Fruit fly (Drosophila melanogaster) whole organism, embryonic: ENCODE data around the gene rdog.

Experiments
- Atf-2 ChIP-seq: fragments of 200-800 bp; sonication (Bioruptor generic); optimal IDR thresholded peaks from 2 replicates; lab custom pipeline; 2016; ENCODE audit warnings: missing biosample characterization, missing genetic modification characterization
- Awh ChIP-seq: fragments of 200-800 bp; sonication (Bioruptor generic); IDR thresholded peaks from 2 replicates; pipeline ENCODE4, ENCODE4 v1.3.6; 2022; ENCODE audit warnings: missing biosample characterization, missing genetic modification characterization
- CG10959 ChIP-seq: fragments of 200-800 bp; sonication (Bioruptor generic); IDR thresholded peaks from 2 replicates; pipeline ENCODE4 v1.3.6; 2022; ENCODE audit warnings: missing biosample characterization, missing genetic modification characterization
- CG10979 ChIP-seq: fragments of 200-800 bp; sonication (Bioruptor generic); optimal IDR thresholded peaks from 2 replicates; lab custom pipeline; 2018; ENCODE audit warnings: missing biosample characterization, mild to moderate bottlenecking, missing genetic modification characterization, moderate library complexity
- CG11093 ChIP-seq: fragments of 200-800 bp; sonication (Bioruptor generic); IDR thresholded peaks from 3 replicates; pipeline ENCODE4 v1.3.6; 2022; ENCODE audit warnings: missing biosample characterization, missing genetic modification characterization
- CG12769 ChIP-seq: fragments of 200-800 bp; sonication (Bioruptor generic); optimal IDR thresholded peaks from 2 replicates; lab custom pipeline; 2019; ENCODE audit warnings: missing biosample characterization, mild to moderate bottlenecking, missing genetic modification characterization, moderate library complexity
- CG1603 ChIP-seq: fragments of 200-800 bp; sonication (Bioruptor generic); optimal IDR thresholded peaks from 2 replicates; lab custom pipeline; 2019; ENCODE audit warnings: missing biosample characterization, mild to moderate bottlenecking, missing genetic modification characterization, moderate library complexity
- CG16813 ChIP-seq: fragments of 200-800 bp; sonication (Bioruptor generic); IDR thresholded peaks from 3 replicates; pipeline ENCODE4 v1.3.6; 2022; ENCODE audit warnings: missing biosample characterization, missing genetic modification characterization; ENCODE audit not compliant: partially characterized antibody
- CG17186 ChIP-seq: fragments of 200-800 bp; sonication (Bioruptor generic); optimal IDR thresholded peaks from 3 replicates; lab custom pipeline; 2017; ENCODE audit warnings: missing biosample characterization, missing genetic modification reagents, missing genetic modification characterization
- CG17385 ChIP-seq: fragments of 200-800 bp; sonication (Bioruptor generic); optimal IDR thresholded peaks from 3 replicates; lab custom pipeline; 2018; ENCODE audit warnings: missing biosample characterization, mild to moderate bottlenecking, missing genetic modification characterization
- CG17568 ChIP-seq: fragments of 200-800 bp; sonication (Bioruptor generic); optimal IDR thresholded peaks from 2 replicates; lab custom pipeline; 2018; ENCODE audit warnings: missing biosample characterization, mild to moderate bottlenecking, missing genetic modification characterization, moderate library complexity
- CG17802 ChIP-seq: fragments of 200-800 bp; sonication (Bioruptor generic); optimal IDR thresholded peaks from 2 replicates; lab custom pipeline; 2018; ENCODE audit warnings: missing biosample characterization, mild to moderate bottlenecking, missing genetic modification characterization, moderate library complexity
- CG18262 ChIP-seq: fragments of 200-800 bp; optimal IDR thresholded peaks from 3 replicates; lab custom pipeline; 2019; ENCODE audit warnings: missing biosample characterization, mild to moderate bottlenecking, missing genetic modification characterization, moderate library complexity
- CG2202 ChIP-seq: fragments of 200-800 bp; sonication (Bioruptor generic); optimal IDR thresholded peaks from 2 replicates; lab custom pipeline; 2018; ENCODE audit warnings: missing biosample characterization, mild to moderate bottlenecking, missing genetic modification characterization
- CG2712 ChIP-seq: fragments of 200-800 bp; optimal IDR thresholded peaks from 3 replicates; lab custom pipeline; 2019; ENCODE audit warnings: missing biosample characterization, mild to moderate bottlenecking, missing genetic modification characterization, moderate library complexity
- CG31388 ChIP-seq: fragments of 200-800 bp; sonication (Bioruptor generic); optimal IDR thresholded peaks from 2 replicates; lab custom pipeline; 2016; ENCODE audit warnings: missing biosample characterization, missing genetic modification characterization
- CG31441 ChIP-seq: fragments of 200-800 bp; sonication (Bioruptor generic); IDR thresholded peaks from 2 replicates; pipeline ENCODE4 v1.3.6; 2022; ENCODE audit warnings: missing biosample characterization, missing genetic modification characterization
- CG3838 ChIP-seq: fragments of 200-800 bp; sonication (Bioruptor generic); optimal IDR thresholded peaks from 3 replicates; lab custom pipeline; 2016; ENCODE audit warnings: missing biosample characterization, missing genetic modification characterization
- CG4617 ChIP-seq: fragments of 200-800 bp; sonication (Bioruptor generic); optimal IDR thresholded peaks from 3 replicates; lab custom pipeline; 2016; ENCODE audit warnings: missing biosample characterization, missing genetic modification characterization, borderline replicate concordance
- CG4854 ChIP-seq: fragments of 200-800 bp; sonication (Bioruptor generic); optimal IDR thresholded peaks from 2 replicates; lab custom pipeline; 2016; ENCODE audit warnings: missing biosample characterization, missing genetic modification characterization, inconsistent platforms
- CrebB ChIP-seq: fragments of 200-800 bp; sonication (Bioruptor generic); optimal IDR thresholded peaks from 3 replicates; lab custom pipeline; 2018; ENCODE audit warnings: missing biosample characterization, mild to moderate bottlenecking, missing genetic modification characterization
- Hr78 ChIP-seq, 2 experiments: fragments of 200-800 bp in 1 of 2; fragments of >200 bp in 1 of 2; sonication (Bioruptor generic) in 1 of 2; optimal IDR thresholded peaks; 2 replicates each; lab custom pipeline; 2017 to 2019; ENCODE audit warnings: missing biosample characterization in 2 of 2, missing genetic modification characterization in 2 of 2, mild to moderate bottlenecking in 1 of 2, moderate library complexity in 1 of 2
- Oli ChIP-seq: fragments of 200-800 bp; sonication (Bioruptor generic); optimal IDR thresholded peaks from 2 replicates; lab custom pipeline; 2018; ENCODE audit warnings: missing biosample characterization, mild to moderate bottlenecking, missing genetic modification characterization, moderate library complexity
- Sox100B ChIP-seq: fragments of 200-800 bp; sonication (Bioruptor generic); optimal IDR thresholded peaks from 3 replicates; lab custom pipeline; 2018; ENCODE audit warnings: missing biosample characterization, mild to moderate bottlenecking, missing genetic modification characterization
- ap ChIP-seq: fragments of 200-800 bp; sonication (Bioruptor generic); IDR thresholded peaks from 2 replicates; pipeline ENCODE4 v1.3.6; 2022; ENCODE audit warnings: missing biosample characterization, missing genetic modification characterization
- ato ChIP-seq: fragments of 200-800 bp; sonication (Bioruptor generic); IDR thresholded peaks from 2 replicates; pipeline ENCODE4 v1.3.6; 2022; ENCODE audit warnings: missing biosample characterization, missing genetic modification characterization; ENCODE audit not compliant: partially characterized antibody
- bsh ChIP-seq, 2 experiments: fragments of 200-800 bp; sonication (Bioruptor generic); optimal IDR thresholded peaks; 2 replicates each; lab custom pipeline; 2017 to 2018; ENCODE audit warnings: mild to moderate bottlenecking in 2 of 2, missing biosample characterization in 2 of 2, missing genetic modification characterization in 2 of 2, moderate library complexity in 1 of 2
- crol ChIP-seq: fragments of 200-800 bp; sonication (Bioruptor generic); IDR thresholded peaks from 2 replicates; pipeline ENCODE4 v1.3.6; 2022; ENCODE audit warnings: missing biosample characterization, missing genetic modification characterization
- da ChIP-seq: fragments of 200-800 bp; sonication (Bioruptor generic); optimal IDR thresholded peaks from 2 replicates; lab custom pipeline; 2016; ENCODE audit warnings: missing biosample characterization, missing genetic modification characterization
- dmrt99B ChIP-seq: fragments of 200-800 bp; sonication (Bioruptor generic); optimal IDR thresholded peaks from 2 replicates; lab custom pipeline; 2018; ENCODE audit warnings: missing biosample characterization, mild to moderate bottlenecking, missing genetic modification characterization, moderate library complexity
- en ChIP-seq: fragments of 200-800 bp; sonication (Bioruptor generic); optimal IDR thresholded peaks from 2 replicates; lab custom pipeline; 2016; ENCODE audit warnings: missing biosample characterization, missing genetic modification characterization
- fd64A ChIP-seq: fragments of 200-800 bp; sonication (Bioruptor generic); optimal IDR thresholded peaks from 3 replicates; lab custom pipeline; 2018; ENCODE audit warnings: missing biosample characterization, mild to moderate bottlenecking, missing genetic modification characterization
- gce ChIP-seq: fragments of 200-800 bp; sonication (Bioruptor generic); IDR thresholded peaks from 3 replicates; pipeline ENCODE4 v1.3.6; 2022; ENCODE audit warnings: missing biosample characterization, missing genetic modification characterization
- h ChIP-seq: fragments of >200 bp; optimal IDR thresholded peaks from 2 replicates; lab custom pipeline; 2017
- kay ChIP-seq: fragments of 200-800 bp; sonication (Bioruptor generic); optimal IDR thresholded peaks from 2 replicates; lab custom pipeline; 2016; ENCODE audit warnings: missing biosample characterization, missing genetic modification characterization
- kni ChIP-seq: fragments of 200-800 bp; sonication (Bioruptor generic); optimal IDR thresholded peaks from 3 replicates; lab custom pipeline; 2017; ENCODE audit warnings: mild to moderate bottlenecking, missing biosample characterization, missing genetic modification reagents, missing genetic modification characterization
- nau ChIP-seq: fragments of 200-800 bp; sonication (Bioruptor generic); optimal IDR thresholded peaks from 3 replicates; lab custom pipeline; 2017; ENCODE audit warnings: missing biosample characterization, mild to moderate bottlenecking, missing genetic modification characterization, missing genetic modification reagents
- pho ChIP-seq: fragments of 200-800 bp; sonication (Bioruptor generic); optimal IDR thresholded peaks from 2 replicates; lab custom pipeline; 2016; ENCODE audit warnings: missing biosample characterization, missing genetic modification characterization
- rib ChIP-seq: fragments of 200-800 bp; sonication (Bioruptor generic); IDR thresholded peaks from 2 replicates; pipeline ENCODE4 v1.3.6; 2022; ENCODE audit warnings: missing biosample characterization, missing genetic modification characterization
- row ChIP-seq: fragments of 200-800 bp; sonication (Bioruptor generic); IDR thresholded peaks from 3 replicates; pipeline ENCODE4 v1.3.6; 2022; ENCODE audit warnings: missing biosample characterization, missing genetic modification characterization
- sc ChIP-seq, 3 experiments: fragments of >200 bp in 2 of 3; fragments of 200-800 bp in 1 of 3; sonication (Bioruptor generic) in 1 of 3; optimal IDR thresholded peaks; 2 replicates in 2 of 3; 3 replicates in 1 of 3; lab custom pipeline; 2017; ENCODE audit warnings: mild to moderate bottlenecking in 1 of 3, missing biosample characterization in 1 of 3, missing genetic modification characterization in 1 of 3, missing genetic modification reagents in 1 of 3
- sens ChIP-seq: fragments of 200-800 bp; sonication (Bioruptor generic); peaks from one replicate; lab custom pipeline; 2016; ENCODE audit warnings: missing biosample characterization, missing genetic modification characterization
- seq ChIP-seq: fragments of 200-800 bp; sonication (Bioruptor generic); IDR thresholded peaks from 2 replicates; pipeline ENCODE4 v1.3.6; 2022; ENCODE audit warnings: missing biosample characterization, missing genetic modification characterization
- shn ChIP-seq: fragments of 200-800 bp; sonication (Bioruptor generic); optimal IDR thresholded peaks from 3 replicates; lab custom pipeline; 2016; ENCODE audit warnings: missing biosample characterization, missing genetic modification characterization
- sob ChIP-seq: fragments of 200-800 bp; sonication (Bioruptor generic); IDR thresholded peaks from 2 replicates; pipeline ENCODE4 v1.3.6; 2022; ENCODE audit warnings: missing biosample characterization, missing genetic modification characterization
- stwl ChIP-seq: fragments of 200-800 bp; sonication (Bioruptor generic); optimal IDR thresholded peaks from 3 replicates; lab custom pipeline; 2018; ENCODE audit warnings: missing biosample characterization, mild to moderate bottlenecking, missing genetic modification characterization, moderate library complexity
- twi ChIP-seq: fragments of 200-800 bp; optimal IDR thresholded peaks from 2 replicates; lab custom pipeline; 2019; ENCODE audit warnings: missing biosample characterization, mild to moderate bottlenecking, missing genetic modification characterization, moderate library complexity
- unpg ChIP-seq: fragments of 200-800 bp; sonication (Bioruptor generic); optimal IDR thresholded peaks from 3 replicates; lab custom pipeline; 2018; ENCODE audit warnings: missing biosample characterization, mild to moderate bottlenecking, missing genetic modification characterization, moderate library complexity
- zf30C ChIP-seq: fragments of 200-800 bp; sonication (Bioruptor generic); optimal IDR thresholded peaks from 3 replicates; lab custom pipeline; 2018; ENCODE audit warnings: missing biosample characterization, mild to moderate bottlenecking, missing genetic modification characterization

The rdog gene

dm6 chr3R:29210542-29211393 is 52.8 kb downstream of the rdog start (continued):
- peak in 1 of 2 experiments; percentile 48 for TF ChIP-seq Hr78 (GFP tag; optimal IDR thresholded peaks at IDR 0.05; lab: Kevin White, UChicago)
- peak; percentile 47 for TF ChIP-seq CG18262
- TF ChIP-seq kni (GFP tag; lab: Kevin White, UChicago): peak; percentile 95
- no peak for TF ChIP-seq Awh (GFP tag; lab: Robert Waterston, UW)
- TF ChIP-seq h (lab: Kevin White, UChicago): no peak
- TF ChIP-seq dmrt99B (tag; lab: Kevin White, UChicago): no peak
- peak; percentile 6 for TF ChIP-seq Sox100B
- no peak for TF ChIP-seq rib (GFP tag; lab: Robert Waterston, UW)
- no peak for TF ChIP-seq en (GFP tag; lab: Kevin White, UChicago)
- no peak for TF ChIP-seq ap (GFP tag; lab: Robert Waterston, UW)
- TF ChIP-seq CG12769 (tag; lab: Kevin White, UChicago): peak; percentile 93
- TF ChIP-seq twi: no peak
- peak; percentile 53 to 54 for TF ChIP-seq bsh (GFP tag; optimal IDR thresholded peaks at IDR 0.05; lab: Kevin White, UChicago)
- no peak for TF ChIP-seq stwl (tag; lab: Kevin White, UChicago)
- TF ChIP-seq unpg (GFP tag; lab: Kevin White, UChicago): peak; percentile 12
- TF ChIP-seq kay (GFP tag; lab: Kevin White, UChicago): no peak
- no peak for TF ChIP-seq fd64A (GFP tag; lab: Kevin White, UChicago)
- TF ChIP-seq sc (optimal IDR thresholded peaks at IDR 0.05; lab: Kevin White, UChicago): no peak
- no peak for TF ChIP-seq sc (GFP tag; optimal IDR thresholded peaks at IDR 0.05; lab: Kevin White, UChicago)
- no peak for TF ChIP-seq da
- no peak for TF ChIP-seq gce (GFP tag; lab: Robert Waterston, UW)
- TF ChIP-seq CrebB (tag; lab: Kevin White, UChicago): no peak
- TF ChIP-seq CG4617 (GFP tag; lab: Kevin White, UChicago): no peak
- no peak for TF ChIP-seq shn
- TF ChIP-seq CG2712 (tag; lab: Kevin White, UChicago): peak; percentile 53
- no peak for TF ChIP-seq ato (GFP tag; lab: Robert Waterston, UW)
- TF ChIP-seq CG31388 (GFP tag; lab: Kevin White, UChicago): no peak
- TF ChIP-seq zf30C (GFP tag; lab: Kevin White, UChicago): no peak
- TF ChIP-seq CG2202 (tag; lab: Kevin White, UChicago): no peak
- no peak for TF ChIP-seq CG11093
- no peak for TF ChIP-seq pho (GFP tag; lab: Kevin White, UChicago)
- peak; percentile 37 for TF ChIP-seq CG10979
- peak; percentile 82 for TF ChIP-seq crol (GFP tag; lab: Robert Waterston, UW)
- TF ChIP-seq sens (GFP tag; lab: Kevin White, UChicago): peak; percentile 90
- TF ChIP-seq CG3838 (GFP tag; lab: Kevin White, UChicago): no peak
- TF ChIP-seq seq: no peak
- no peak for TF ChIP-seq CG17385 (GFP tag; lab: Kevin White, UChicago)
- TF ChIP-seq CG4854 (GFP tag; lab: Kevin White, UChicago): no peak
- no peak for TF ChIP-seq CG17186 (GFP tag; lab: Kevin White, UChicago)
- TF ChIP-seq CG1603 (tag; lab: Kevin White, UChicago): peak; percentile 49
- peak; percentile 58 for TF ChIP-seq row (GFP tag; lab: Robert Waterston, UW)
- no peak for TF ChIP-seq CG17568 (GFP tag; lab: Kevin White, UChicago)
- no peak for TF ChIP-seq sob (GFP tag; lab: Robert Waterston, UW)
- no peak for TF ChIP-seq CG17802 (tag; lab: Kevin White, UChicago)
- TF ChIP-seq nau: no peak
- TF ChIP-seq CG16813 (GFP tag; lab: Robert Waterston, UW): no peak
- TF ChIP-seq Atf-2 (GFP tag; lab: Kevin White, UChicago): no peak
- no peak for TF ChIP-seq CG10959
- TF ChIP-seq Oli: peak; percentile 20
- peak; percentile 48 for TF ChIP-seq CG31441 (GFP tag; lab: Robert Waterston, UW)
